Worm (Caenorhabditis elegans) whole organism, L4 larva: ENCODE data around the gene T09D3.9.

ENCODE experiments used
- R02D3.7 ChIP-seq: fragments of 150-350 bp; sonication (generic microtip); optimal IDR thresholded peaks from 3 replicates; lab custom pipeline; 2014; ENCODE audit warnings: missing biosample characterization, missing genetic modification characterization
- T20F7.1 ChIP-seq: fragments of 200-800 bp; sonication (Bioruptor generic); optimal IDR thresholded peaks from 2 replicates; lab custom pipeline; 2018; ENCODE audit warnings: mild to moderate bottlenecking, missing genetic modification characterization, missing compliant biosample characterization
- aha-1 ChIP-seq: fragments of 150-350 bp; peaks from one replicate; lab custom pipeline; 2014; ENCODE audit warnings: missing biosample characterization, missing genetic modification characterization
- ces-1 ChIP-seq: fragments of 150-350 bp; sonication (generic microtip); optimal IDR thresholded peaks from 4 replicates; lab custom pipeline; 2014; ENCODE audit warnings: missing biosample characterization, missing genetic modification reagents, missing genetic modification characterization
- cey-2 ChIP-seq: sonication (generic microtip); optimal IDR thresholded peaks from 3 replicates; lab custom pipeline; 2017; ENCODE audit warnings: missing genetic modification characterization, mild to moderate bottlenecking, missing compliant biosample characterization, antibody characterized with exemption, borderline replicate concordance; ENCODE audit not compliant: insufficient read depth
- egl-27 ChIP-seq: sonication (generic microtip); optimal IDR thresholded peaks from 3 replicates; lab custom pipeline; 2017; ENCODE audit warnings: missing biosample characterization, missing genetic modification reagents, missing genetic modification characterization
- jun-1 ChIP-seq: fragments of 150-350 bp; optimal IDR thresholded peaks from 2 replicates; lab custom pipeline; 2014; ENCODE audit warnings: missing biosample characterization, missing genetic modification reagents, missing genetic modification characterization
- lir-3 ChIP-seq: sonication (generic microtip); optimal IDR thresholded peaks from 2 replicates; lab custom pipeline; 2016; ENCODE audit warnings: mild to moderate bottlenecking, missing genetic modification characterization, missing compliant biosample characterization
- mxl-2 ChIP-seq: fragments of 200-800 bp; sonication (Bioruptor generic); conservative IDR thresholded peaks from 2 replicates; pipeline ENCODE4 v1.3.6; 2022; ENCODE audit warnings: missing genetic modification reagents, missing genetic modification characterization, missing compliant biosample characterization
- nhr-28 ChIP-seq: fragments of 150-350 bp; optimal IDR thresholded peaks from 2 replicates; lab custom pipeline; 2014; ENCODE audit warnings: missing biosample characterization, missing genetic modification characterization
- nhr-77 ChIP-seq: fragments of 150-350 bp; optimal IDR thresholded peaks from 2 replicates; lab custom pipeline; 2014; ENCODE audit warnings: missing biosample characterization, missing genetic modification characterization
- unc-39 ChIP-seq: sonication (generic microtip); optimal IDR thresholded peaks from 2 replicates; lab custom pipeline; 2017; ENCODE audit warnings: missing biosample characterization, missing genetic modification characterization

- TF ChIP-seq T20F7.1 (GFP tag; lab: Kevin White, UChicago) (no peak), nhr-77 (no peak), mxl-2 (GFP tag; lab: Robert Waterston, UW) (no peak), R02D3.7 (no peak), aha-1 (tag; lab: Kevin White, UChicago) (no peak), lir-3 (no peak), ces-1 (GFP tag; lab: Kevin White, UChicago) (no peak), nhr-28 (tag; lab: Kevin White, UChicago) (no peak), egl-27 (tag; lab: Kevin White, UChicago) (no peak), unc-39 (tag; lab: Kevin White, UChicago) (no peak), jun-1 (tag; lab: Kevin White, UChicago) (no peak), cey-2 (tag; lab: Kevin White, UChicago) (no peak)
Measured at ce11 chrV:5349471-5349870, 19.2 kb downstream of the T09D3.9 start, which contains the start of gene T09D3.3.
